Fruit fly (Drosophila melanogaster) whole organism, pupa: ENCODE results near the gene Sc2.

Experiments used
- CG10348 ChIP-seq: fragments of 200-800 bp; sonication (Bioruptor generic); IDR thresholded peaks from 2 replicates; pipeline ENCODE4 v1.3.6; 2022; ENCODE audit warnings: missing biosample characterization, missing genetic modification characterization
- CG15710 ChIP-seq: fragments of 200-800 bp; sonication (Bioruptor generic); optimal IDR thresholded peaks from 2 replicates; lab custom pipeline; 2018; ENCODE audit warnings: missing biosample characterization, mild to moderate bottlenecking, missing genetic modification characterization, moderate library complexity
- CG17806 ChIP-seq: fragments of 200-800 bp; sonication (Bioruptor generic); optimal IDR thresholded peaks from 2 replicates; lab custom pipeline; 2018; ENCODE audit warnings: missing biosample characterization, mild to moderate bottlenecking, missing genetic modification characterization, moderate library complexity
- CG32121 ChIP-seq: fragments of 200-800 bp; sonication (Bioruptor generic); IDR thresholded peaks from 2 replicates; pipeline ENCODE4 v1.3.6; 2022; ENCODE audit warnings: missing biosample characterization, missing genetic modification characterization
- CG8159 ChIP-seq: fragments of 200-800 bp; sonication (Bioruptor generic); optimal IDR thresholded peaks from 3 replicates; lab custom pipeline; 2018; ENCODE audit warnings: missing biosample characterization, mild to moderate bottlenecking, missing genetic modification characterization, moderate library complexity
- CG8301 ChIP-seq: fragments of 200-800 bp; sonication (Bioruptor generic); optimal IDR thresholded peaks from 2 replicates; lab custom pipeline; 2018; ENCODE audit warnings: missing biosample characterization, mild to moderate bottlenecking, missing genetic modification characterization
- CG9948 ChIP-seq: fragments of 200-800 bp; sonication (Bioruptor generic); optimal IDR thresholded peaks from 2 replicates; lab custom pipeline; 2018; ENCODE audit warnings: missing biosample characterization, mild to moderate bottlenecking, missing genetic modification characterization, moderate library complexity
- D1 ChIP-seq: fragments of 200-800 bp; sonication (Bioruptor generic); optimal IDR thresholded peaks from 2 replicates; lab custom pipeline; 2018; ENCODE audit warnings: missing biosample characterization, mild to moderate bottlenecking, missing genetic modification characterization, moderate library complexity
- Ets98B ChIP-seq: fragments of 200-800 bp; sonication (Bioruptor generic); IDR thresholded peaks from 2 replicates; pipeline ENCODE4 v1.3.6; 2022; ENCODE audit warnings: missing biosample characterization, missing genetic modification characterization
- Pif1B ChIP-seq: fragments of 200-800 bp; sonication (Bioruptor generic); optimal IDR thresholded peaks from 3 replicates; lab custom pipeline; 2016; ENCODE audit warnings: missing biosample characterization, missing genetic modification characterization
- Snoo ChIP-seq: fragments of 200-800 bp; sonication (Bioruptor generic); optimal IDR thresholded peaks from 3 replicates; lab custom pipeline; 2017; ENCODE audit warnings: missing biosample characterization, mild to moderate bottlenecking, missing genetic modification characterization, inconsistent platforms
- fd96Ca ChIP-seq: fragments of 200-800 bp; sonication (Bioruptor generic); IDR thresholded peaks from 3 replicates; pipeline ENCODE4 v1.3.6; 2022; ENCODE audit warnings: missing biosample characterization, missing genetic modification characterization
- gl ChIP-seq: fragments of 200-800 bp; sonication (Bioruptor generic); optimal IDR thresholded peaks from 2 replicates; lab custom pipeline; 2018; ENCODE audit warnings: missing biosample characterization, mild to moderate bottlenecking, missing genetic modification characterization

DNA sequence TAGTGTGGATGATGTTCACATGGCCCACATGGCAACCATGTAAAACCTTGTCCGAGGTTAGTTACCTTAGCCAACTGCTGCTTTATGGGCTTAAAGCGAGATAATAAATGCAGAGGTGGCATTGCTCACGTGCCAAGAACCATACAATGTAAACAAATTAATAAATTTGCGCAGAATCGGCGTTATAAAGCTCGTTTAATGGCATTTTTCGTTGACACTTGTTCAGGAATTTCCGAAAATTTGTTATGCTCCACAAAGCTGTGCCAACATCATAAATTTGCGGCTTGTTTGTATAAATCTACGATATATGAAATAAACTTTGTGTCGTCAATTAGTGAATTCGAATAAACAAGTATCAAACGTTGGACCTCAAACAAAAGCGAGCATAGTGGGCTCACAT is 28.5 kb downstream of the Sc2 start:
- no peak for TF ChIP-seq gl (tag; lab: Kevin White, UChicago)
- TF ChIP-seq CG15710 (tag; lab: Kevin White, UChicago) = no peak
- no peak for TF ChIP-seq Snoo (tag; lab: Kevin White, UChicago)
- TF ChIP-seq fd96Ca = no peak
- TF ChIP-seq Ets98B (GFP tag; lab: Robert Waterston, UW) = no peak
- TF ChIP-seq CG8159 (tag; lab: Kevin White, UChicago) = no peak
- no peak for TF ChIP-seq CG8301
- no peak for TF ChIP-seq CG32121 (GFP tag; lab: Robert Waterston, UW)
- no peak for TF ChIP-seq D1 (tag; lab: Kevin White, UChicago)
- TF ChIP-seq CG10348 (GFP tag; lab: Robert Waterston, UW) = no peak
- no peak for TF ChIP-seq CG9948 (tag; lab: Kevin White, UChicago)
- TF ChIP-seq CG17806 (tag; lab: Kevin White, UChicago) = no peak
- no peak for TF ChIP-seq Pif1B (GFP tag; lab: Kevin White, UChicago)
